Fruit fly (Drosophila melanogaster): ENCODE measurements around the gene eas.

DNA sequence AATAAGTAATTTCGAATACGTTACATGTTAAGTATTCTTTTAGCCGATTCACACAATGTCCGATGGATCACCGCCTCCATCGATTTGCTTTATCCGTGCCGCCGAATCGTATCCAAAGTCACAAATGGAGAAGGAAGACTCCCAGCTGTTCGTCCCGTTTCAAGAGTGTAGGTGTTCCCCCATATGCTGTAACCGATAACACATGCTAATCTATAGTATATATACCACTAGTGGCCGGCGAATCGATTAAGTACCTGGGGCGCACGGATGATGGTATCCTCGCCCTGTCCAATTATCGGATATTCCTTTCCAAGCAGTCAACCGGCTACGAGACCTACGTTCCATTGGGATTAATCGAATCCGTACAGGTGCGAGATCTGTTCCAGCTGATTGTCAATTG, 19.5 kb downstream of the eas start, which contains the start of gene ERp44:
- TF ChIP-seq CG8478 (optimal IDR thresholded peaks at IDR 0.05) (no peak), CTCF (optimal IDR thresholded peaks at IDR 0.05) (no peak)
